Worm (Caenorhabditis elegans) whole organism, L1 larva: ENCODE results near the gene tpst-1.

Experiments used
- aly-2 ChIP-seq: fragments of 150-350 bp; optimal IDR thresholded peaks from 2 replicates; lab custom pipeline; 2014; ENCODE audit warnings: missing biosample characterization, missing genetic modification characterization
- hlh-17 ChIP-seq: fragments of 200-800 bp; sonication (Bioruptor generic); optimal IDR thresholded peaks from 2 replicates; lab custom pipeline; 2018; ENCODE audit warnings: missing genetic modification characterization, mild to moderate bottlenecking, missing compliant biosample characterization, moderate library complexity, borderline replicate concordance
- nhr-237 ChIP-seq: fragments of 150-350 bp; optimal IDR thresholded peaks from 2 replicates; lab custom pipeline; 2014; ENCODE audit warnings: missing biosample characterization, missing genetic modification characterization
- nhr-77 ChIP-seq: fragments of 150-350 bp; optimal IDR thresholded peaks from 2 replicates; lab custom pipeline; 2014; ENCODE audit warnings: missing biosample characterization, missing genetic modification characterization

DNA sequence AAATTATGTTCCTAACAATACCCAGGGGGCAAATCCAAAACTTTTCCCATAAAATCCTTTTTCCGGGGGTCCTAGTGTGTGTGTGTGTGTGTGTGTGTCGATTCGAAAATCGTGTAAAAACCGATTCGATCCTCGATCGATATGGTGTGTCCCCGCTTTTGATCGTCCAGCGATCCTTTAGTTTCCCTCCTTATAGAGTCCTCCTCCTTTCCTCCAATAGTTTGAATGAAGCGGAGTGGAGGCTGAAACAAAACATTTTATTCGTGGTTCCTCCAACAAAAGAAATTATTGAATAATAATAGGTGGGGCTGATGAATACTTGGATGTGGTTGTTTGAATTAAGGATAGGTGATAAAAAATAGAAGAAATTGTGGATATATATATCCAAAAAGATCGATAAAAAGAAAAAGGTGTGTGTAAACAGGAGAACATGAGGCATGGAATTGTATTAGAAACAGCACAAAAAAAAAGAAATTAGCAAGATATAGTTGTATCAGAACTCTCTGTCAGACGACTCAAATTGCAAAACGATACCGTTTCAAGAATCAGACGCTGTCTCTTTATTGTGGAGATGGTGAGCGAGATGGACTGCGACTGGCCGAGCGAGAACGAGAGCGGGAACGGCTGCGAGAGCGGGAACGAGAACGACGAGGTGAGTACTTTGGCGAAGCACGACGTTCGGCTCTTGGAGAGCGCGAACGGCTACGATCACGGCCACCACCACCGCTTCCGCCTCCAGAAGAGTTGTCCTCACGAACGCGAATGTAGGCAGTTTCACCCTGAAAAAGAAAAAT is 24.6 kb upstream of the tpst-1 start:
- no peak for TF ChIP-seq nhr-77
- no peak for TF ChIP-seq hlh-17 (GFP tag; lab: Kevin White, UChicago)
- no peak for TF ChIP-seq nhr-237 (tag; lab: Kevin White, UChicago)
- TF ChIP-seq aly-2 (tag; lab: Kevin White, UChicago) = no peak
